Worm (Caenorhabditis elegans) whole organism, L4 larva: ENCODE measurements around the gene glb-13.

Experiments used
- egl-43 ChIP-seq: fragments of 200-800 bp; sonication (Bioruptor generic); IDR thresholded peaks from 2 replicates; pipeline ENCODE4 v1.3.6; 2022; ENCODE audit warnings: missing genetic modification reagents, missing genetic modification characterization, missing compliant biosample characterization
- gei-8 ChIP-seq: fragments of 200-800 bp; sonication (Bioruptor generic); optimal IDR thresholded peaks from 2 replicates; lab custom pipeline; 2018; ENCODE audit warnings: mild to moderate bottlenecking, missing genetic modification characterization, missing compliant biosample characterization
- jun-1 ChIP-seq: fragments of 150-350 bp; optimal IDR thresholded peaks from 2 replicates; lab custom pipeline; 2014; ENCODE audit warnings: missing biosample characterization, missing genetic modification reagents, missing genetic modification characterization
- nhr-25 ChIP-seq: sonication (generic microtip); optimal IDR thresholded peaks from 2 replicates; lab custom pipeline; 2017; ENCODE audit warnings: missing genetic modification characterization, mild to moderate bottlenecking, missing compliant biosample characterization, antibody characterized with exemption, moderate library complexity, borderline replicate concordance; ENCODE audit not compliant: insufficient read depth
- unc-62 ChIP-seq, 3 experiments: fragments of 150-350 bp in 1 of 3; sonication (generic microtip); optimal IDR thresholded peaks in 2 of 3; peaks in 1 of 3; 1 replicate in 1 of 3; 2 replicates in 2 of 3; lab custom pipeline; 2014 to 2017; ENCODE audit warnings: missing biosample characterization in 3 of 3, missing genetic modification characterization in 3 of 3, missing genetic modification reagents in 3 of 3, missing genotype in 1 of 3
- ztf-11 ChIP-seq: fragments of 150-350 bp; optimal IDR thresholded peaks from 2 replicates; lab custom pipeline; 2014; ENCODE audit warnings: missing biosample characterization, missing genetic modification characterization

DNA sequence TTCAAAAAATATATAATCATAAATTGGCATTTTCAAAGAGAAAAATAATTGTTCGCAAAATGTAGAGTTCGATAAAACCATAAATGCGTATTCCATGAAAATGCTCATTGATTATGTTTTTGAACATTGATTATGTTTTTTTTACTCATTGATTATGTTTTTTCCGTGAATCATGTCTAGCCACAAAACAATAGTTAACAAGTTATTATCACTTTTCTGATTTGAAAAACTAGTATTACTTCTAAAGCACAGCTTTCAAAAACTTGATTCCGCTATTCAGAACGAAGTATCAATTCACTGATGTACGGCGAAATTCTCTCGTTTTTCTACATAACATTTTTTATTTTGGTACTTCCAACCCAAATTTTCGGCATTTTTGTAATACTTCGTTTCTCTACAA, 42.4 kb downstream of the glb-13 start, which contains the start of gene srd-48:
- TF ChIP-seq ztf-11 (no peak), nhr-25 (tag; lab: Kevin White, UChicago) (no peak), unc-62 (GFP tag; optimal IDR thresholded peaks at IDR 0.05 in 1 of 2; lab: Kevin White, UChicago) (no peak), unc-62 (tag; optimal IDR thresholded peaks at IDR 0.05; lab: Kevin White, UChicago) (no peak), gei-8 (GFP tag; lab: Kevin White, UChicago) (no peak), egl-43 (GFP tag; lab: Robert Waterston, UW) (no peak), jun-1 (tag; lab: Kevin White, UChicago) (no peak)
